Fruit fly (Drosophila melanogaster) whole organism, adult: ENCODE data around the gene CG43210.

ENCODE experiments used
- CG11617 ChIP-seq: fragments of 200-800 bp; sonication (Bioruptor generic); optimal IDR thresholded peaks from 2 replicates; lab custom pipeline; 2017; ENCODE audit warnings: mild to moderate bottlenecking, missing biosample characterization, missing genetic modification reagents, missing genetic modification characterization
- CG12768 ChIP-seq: fragments of 200-800 bp; sonication (Bioruptor generic); optimal IDR thresholded peaks from 2 replicates; lab custom pipeline; 2017; ENCODE audit warnings: missing biosample characterization, missing genetic modification characterization, mild to moderate bottlenecking, moderate library complexity, missing genetic modification reagents
- CG33017 ChIP-seq: fragments of 200-800 bp; sonication (Bioruptor generic); optimal IDR thresholded peaks from 2 replicates; lab custom pipeline; 2018; ENCODE audit warnings: missing biosample characterization, mild to moderate bottlenecking, missing genetic modification characterization, moderate library complexity
- CG7045 ChIP-seq: fragments of 200-800 bp; sonication (Bioruptor generic); optimal IDR thresholded peaks from 2 replicates; lab custom pipeline; 2017; ENCODE audit warnings: missing biosample characterization, mild to moderate bottlenecking, missing genetic modification characterization
- CG7101 ChIP-seq: fragments of 200-800 bp; sonication (Bioruptor generic); optimal IDR thresholded peaks from 2 replicates; lab custom pipeline; 2018; ENCODE audit warnings: missing biosample characterization, mild to moderate bottlenecking, missing genetic modification characterization, moderate library complexity
- Clk ChIP-seq: fragments of 200-800 bp; sonication (Bioruptor generic); optimal IDR thresholded peaks from 2 replicates; lab custom pipeline; 2017; ENCODE audit warnings: missing biosample characterization, missing genetic modification characterization
- Crg-1 ChIP-seq: fragments of 200-800 bp; sonication (Bioruptor generic); optimal IDR thresholded peaks from 2 replicates; lab custom pipeline; 2016; ENCODE audit warnings: missing biosample characterization, missing genetic modification characterization
- Hr96 ChIP-seq: fragments of 200-800 bp; sonication (Bioruptor generic); optimal IDR thresholded peaks from 2 replicates; lab custom pipeline; 2016; ENCODE audit warnings: missing biosample characterization, missing genetic modification characterization
- Mnt ChIP-seq: fragments of 200-800 bp; sonication (Bioruptor generic); optimal IDR thresholded peaks from 2 replicates; lab custom pipeline; 2016; ENCODE audit warnings: missing biosample characterization, mild to moderate bottlenecking, missing genetic modification characterization
- bab1 ChIP-seq: fragments of 200-800 bp; sonication (Bioruptor generic); optimal IDR thresholded peaks from 3 replicates; lab custom pipeline; 2019; ENCODE audit warnings: missing biosample characterization, mild to moderate bottlenecking, missing genetic modification characterization, moderate library complexity
- cnc ChIP-seq, 2 experiments: fragments of >200 bp; optimal IDR thresholded peaks; 2 replicates each; lab custom pipeline; 2017
- kay ChIP-seq: fragments of 200-800 bp; sonication (Bioruptor generic); peaks from one replicate; lab custom pipeline; 2016; ENCODE audit warnings: missing biosample characterization, missing genetic modification characterization, borderline replicate concordance
- ovo ChIP-seq: fragments of 200-800 bp; sonication (Bioruptor generic); optimal IDR thresholded peaks from 2 replicates; lab custom pipeline; 2016; ENCODE audit warnings: missing biosample characterization, missing genetic modification characterization
- pad ChIP-seq: fragments of 200-800 bp; sonication (Bioruptor generic); optimal IDR thresholded peaks from 3 replicates; lab custom pipeline; 2017; ENCODE audit warnings: missing biosample characterization, missing genetic modification characterization, mild to moderate bottlenecking, moderate library complexity, missing genetic modification reagents
- tj ChIP-seq: fragments of 200-800 bp; sonication (Bioruptor generic); optimal IDR thresholded peaks from 3 replicates; lab custom pipeline; 2017; ENCODE audit warnings: missing biosample characterization, mild to moderate bottlenecking, missing genetic modification characterization, moderate library complexity

CG43210 gene

DNA sequence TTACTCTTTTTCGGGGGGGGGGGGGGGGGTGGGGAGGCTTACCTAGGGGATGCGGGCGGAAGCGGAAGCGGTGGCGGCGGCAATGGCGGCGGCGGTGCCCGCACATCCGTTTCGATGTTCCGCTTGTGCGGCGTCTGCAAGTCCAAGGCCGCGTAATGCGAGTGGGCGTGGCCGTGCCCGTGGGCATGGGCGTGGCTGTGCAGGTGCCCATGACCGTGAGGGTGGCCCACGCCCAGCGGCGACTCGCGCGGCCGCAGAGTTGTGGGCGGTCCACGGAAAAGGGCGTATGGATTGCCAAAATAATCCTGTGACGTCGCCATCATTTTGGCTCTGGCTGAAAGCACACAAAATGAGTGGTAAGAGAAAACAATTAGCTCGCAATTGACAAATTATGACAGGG, 50.0 kb downstream of the CG43210 start:
- no peak for TF ChIP-seq CG7101 (tag; lab: Kevin White, UChicago)
- no peak for TF ChIP-seq cnc (optimal IDR thresholded peaks at IDR 0.05; lab: Kevin White, UChicago)
- TF ChIP-seq CG33017 (tag; lab: Kevin White, UChicago) = no peak
- TF ChIP-seq Hr96 = no peak
- TF ChIP-seq Crg-1 = no peak
- no peak for TF ChIP-seq kay (GFP tag; lab: Kevin White, UChicago)
- no peak for TF ChIP-seq Clk (GFP tag; lab: Kevin White, UChicago)
- TF ChIP-seq pad (GFP tag; lab: Kevin White, UChicago) = no peak
- TF ChIP-seq bab1 = no peak
- no peak for TF ChIP-seq Mnt
- no peak for TF ChIP-seq ovo
- TF ChIP-seq CG12768 (GFP tag; lab: Kevin White, UChicago) = no peak
- TF ChIP-seq CG11617 (GFP tag; lab: Kevin White, UChicago) = no peak
- TF ChIP-seq CG7045 = no peak
- no peak for TF ChIP-seq tj (GFP tag; lab: Kevin White, UChicago)
